Fruit fly (Drosophila melanogaster) whole organism, embryonic: ENCODE results near the gene DCTN6-p27.

Experiments used
- CG2889 ChIP-seq: fragments of 200-800 bp; sonication (Bioruptor generic); IDR thresholded peaks from 3 replicates; pipeline ENCODE4 v1.3.6; 2022; ENCODE audit warnings: missing biosample characterization, missing genetic modification characterization
- Hr39 ChIP-seq: fragments of >200 bp; optimal IDR thresholded peaks from 2 replicates; lab custom pipeline; 2017
- zfh1 ChIP-seq: fragments of 200-800 bp; sonication (Bioruptor generic); IDR thresholded peaks from 3 replicates; pipeline ENCODE4 v1.3.6; 2022; ENCODE audit warnings: missing biosample characterization, missing genetic modification characterization

dm6 chr2L:19158005-19158666 lies 26.0 kb downstream of the DCTN6-p27 start:
- no peak for TF ChIP-seq CG2889
- TF ChIP-seq zfh1 (GFP tag; lab: Robert Waterston, UW): no peak
- TF ChIP-seq Hr39 (lab: Kevin White, UChicago): no peak
